Worm (Caenorhabditis elegans): Measurements from ENCODE around the gene F35C8.8.

DNA sequence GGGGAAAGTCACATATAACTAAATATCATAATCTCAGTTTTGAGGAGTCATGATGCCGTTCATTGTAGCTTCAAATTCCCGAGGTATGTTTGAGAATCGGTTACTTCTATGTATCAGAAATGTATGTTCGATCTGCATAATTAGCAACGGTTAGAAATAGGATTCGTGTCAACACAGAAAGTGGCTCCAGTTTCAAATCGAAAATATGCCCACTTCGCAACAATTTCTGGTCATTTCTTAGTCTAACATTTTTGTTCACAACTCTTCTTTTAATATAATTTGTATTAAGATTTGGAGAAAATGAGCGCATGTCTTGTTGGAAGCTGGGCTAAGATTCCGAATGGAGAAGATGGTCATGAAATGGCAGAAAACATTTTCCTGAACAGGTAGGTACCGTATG lies 41.1 kb upstream of the F35C8.8 start, which contains the start of gene pks-1:
- TF ChIP-seq nhr-25 (tag; optimal IDR thresholded peaks at IDR 0.05; ENCODE audit: borderline replicate concordance, insufficient read depth) (no peak), ceh-82 (tag; optimal IDR thresholded peaks at IDR 0.05) (no peak), jun-1 (tag; optimal IDR thresholded peaks at IDR 0.05) (no peak), pha-4 (GFP tag; IDR thresholded peaks at IDR 0.05) (no peak), pha-4 (tag; optimal IDR thresholded peaks at IDR 0.05) (no peak), sdz-12 (GFP tag; optimal IDR thresholded peaks at IDR 0.05) (no peak), nhr-76 (tag; optimal IDR thresholded peaks at IDR 0.05) (no peak), nhr-77 (tag; optimal IDR thresholded peaks at IDR 0.05) (no peak), ama-1 (optimal IDR thresholded peaks at IDR 0.05) (no peak), ztf-11 (tag; optimal IDR thresholded peaks at IDR 0.05) (no peak), attf-4 (tag; optimal IDR thresholded peaks at IDR 0.05) (no peak)

Measured in whole organism, L4 larva.